Worm (Caenorhabditis elegans) whole organism, L4 larva: Measurements from ENCODE around the gene sqt-1.

ENCODE experiments used
- F10B5.3 ChIP-seq: sonication (generic microtip); optimal IDR thresholded peaks from 2 replicates; lab custom pipeline; 2016; ENCODE audit warnings: mild to moderate bottlenecking, missing genetic modification characterization, missing compliant biosample characterization
- F26F4.8 ChIP-seq: fragments of 200-800 bp; sonication (Bioruptor generic); conservative IDR thresholded peaks from 2 replicates; pipeline ENCODE4 v1.3.6; 2022; ENCODE audit warnings: missing genetic modification characterization, missing compliant biosample characterization
- F44E2.7 ChIP-seq: fragments of 200-800 bp; sonication (Bioruptor generic); IDR thresholded peaks from 2 replicates; pipeline ENCODE4 v2.1.2; 2022; ENCODE audit warnings: missing genetic modification characterization, missing compliant biosample characterization
- R02D3.7 ChIP-seq: fragments of 150-350 bp; sonication (generic microtip); optimal IDR thresholded peaks from 3 replicates; lab custom pipeline; 2014; ENCODE audit warnings: missing biosample characterization, missing genetic modification characterization
- T26A8.4 ChIP-seq: fragments of 200-800 bp; sonication (Bioruptor generic); IDR thresholded peaks from 2 replicates; pipeline ENCODE4 v1.3.6; 2022; ENCODE audit warnings: missing genetic modification characterization, missing compliant biosample characterization
- aha-1 ChIP-seq: fragments of 150-350 bp; peaks from one replicate; lab custom pipeline; 2014; ENCODE audit warnings: missing biosample characterization, missing genetic modification characterization
- aly-2 ChIP-seq: sonication (generic microtip); optimal IDR thresholded peaks from 2 replicates; lab custom pipeline; 2018; ENCODE audit warnings: missing biosample characterization, missing genetic modification characterization
- ama-1 ChIP-seq: fragments of 150-350 bp; optimal IDR thresholded peaks from 2 replicates; lab custom pipeline; 2014; ENCODE audit warnings: inconsistent platforms, mixed read lengths
- ceh-62 ChIP-seq: sonication (generic microtip); optimal IDR thresholded peaks from 2 replicates; lab custom pipeline; 2017; ENCODE audit warnings: missing biosample characterization, missing genetic modification characterization
- ces-1 ChIP-seq: fragments of 150-350 bp; sonication (generic microtip); optimal IDR thresholded peaks from 4 replicates; lab custom pipeline; 2014; ENCODE audit warnings: missing biosample characterization, missing genetic modification reagents, missing genetic modification characterization
- daf-8 ChIP-seq: fragments of 200-800 bp; sonication (Bioruptor generic); IDR thresholded peaks from 2 replicates; pipeline ENCODE4 v1.3.6; 2022; ENCODE audit warnings: missing genetic modification characterization, missing compliant biosample characterization
- dmd-9 ChIP-seq: fragments of 200-800 bp; sonication (Bioruptor generic); IDR thresholded peaks from 2 replicates; pipeline ENCODE4 v1.3.6; 2022; ENCODE audit warnings: missing genetic modification reagents, missing genetic modification characterization, missing compliant biosample characterization
- duxl-1 ChIP-seq: sonication (generic microtip); optimal IDR thresholded peaks from 2 replicates; lab custom pipeline; 2016; ENCODE audit warnings: mild to moderate bottlenecking, missing genetic modification characterization, moderate library complexity, missing compliant biosample characterization; ENCODE audit not compliant: poor library complexity
- dve-1 ChIP-seq: sonication (generic microtip); optimal IDR thresholded peaks from 2 replicates; lab custom pipeline; 2017; ENCODE audit warnings: antibody characterized with exemption, mild to moderate bottlenecking, missing genetic modification characterization, missing compliant biosample characterization; ENCODE audit not compliant: insufficient read depth
- egl-43 ChIP-seq: fragments of 200-800 bp; sonication (Bioruptor generic); IDR thresholded peaks from 2 replicates; pipeline ENCODE4 v1.3.6; 2022; ENCODE audit warnings: missing genetic modification reagents, missing genetic modification characterization, missing compliant biosample characterization
- fkh-10 ChIP-seq: fragments of 150-350 bp; optimal IDR thresholded peaks from 2 replicates; lab custom pipeline; 2014; ENCODE audit warnings: missing biosample characterization, missing genetic modification reagents, missing genetic modification characterization
- hlh-30 ChIP-seq: sonication (generic microtip); optimal IDR thresholded peaks from 2 replicates; lab custom pipeline; 2017; ENCODE audit warnings: antibody characterized with exemption, mild to moderate bottlenecking, missing genetic modification characterization, missing compliant biosample characterization; ENCODE audit not compliant: insufficient read depth
- hmg-1.1 ChIP-seq: fragments of 200-800 bp; sonication (Bioruptor generic); IDR thresholded peaks from 2 replicates; pipeline ENCODE4 v1.3.6; 2022; ENCODE audit warnings: missing genetic modification reagents, missing genetic modification characterization, missing compliant biosample characterization
- jun-1 ChIP-seq: fragments of 150-350 bp; optimal IDR thresholded peaks from 2 replicates; lab custom pipeline; 2014; ENCODE audit warnings: missing biosample characterization, missing genetic modification reagents, missing genetic modification characterization
- lim-7 ChIP-seq: fragments of 200-800 bp; sonication (Bioruptor generic); IDR thresholded peaks from 2 replicates; pipeline ENCODE4 v1.3.6; 2022; ENCODE audit warnings: missing genetic modification characterization, missing compliant biosample characterization
- lin-13 ChIP-seq: fragments of 150-350 bp; optimal IDR thresholded peaks from 2 replicates; lab custom pipeline; 2014; ENCODE audit warnings: missing biosample characterization, missing genetic modification reagents, missing genetic modification characterization
- lin-15B ChIP-seq: fragments of 150-350 bp; sonication (generic microtip); optimal IDR thresholded peaks from 3 replicates; lab custom pipeline; 2014; ENCODE audit warnings: missing biosample characterization, missing genetic modification characterization
- lin-39 ChIP-seq: fragments of 150-350 bp; optimal IDR thresholded peaks from 2 replicates; lab custom pipeline; 2014; ENCODE audit warnings: missing biosample characterization, missing genetic modification reagents, missing genetic modification characterization
- lir-3 ChIP-seq: sonication (generic microtip); optimal IDR thresholded peaks from 2 replicates; lab custom pipeline; 2016; ENCODE audit warnings: mild to moderate bottlenecking, missing genetic modification characterization, missing compliant biosample characterization
- lsy-2 ChIP-seq, 2 experiments: fragments of 150-350 bp in 1 of 2; sonication (generic microtip) in 1 of 2; optimal IDR thresholded peaks; 2 replicates each; lab custom pipeline; 2014 to 2017; ENCODE audit warnings: missing biosample characterization in 2 of 2, missing genetic modification characterization in 2 of 2
- madf-5 ChIP-seq, 2 experiments: fragments of 200-800 bp; sonication (Bioruptor generic); IDR thresholded peaks; 2 replicates each; pipeline ENCODE4 v1.3.6; 2022; ENCODE audit warnings: missing compliant biosample characterization in 2 of 2, missing genetic modification characterization in 2 of 2
- mep-1 ChIP-seq: fragments of 150-350 bp; sonication (generic microtip); optimal IDR thresholded peaks from 3 replicates; lab custom pipeline; 2014; ENCODE audit warnings: missing biosample characterization, missing genetic modification characterization
- mes-2 ChIP-seq: sonication (generic microtip); optimal IDR thresholded peaks from 2 replicates; lab custom pipeline; 2016; ENCODE audit warnings: missing genotype, mild to moderate bottlenecking, missing genetic modification characterization, missing compliant biosample characterization; ENCODE audit not compliant: poor library complexity, severe bottlenecking
- mxl-3 ChIP-seq: fragments of 200-800 bp; sonication (Bioruptor generic); optimal IDR thresholded peaks from 2 replicates; lab custom pipeline; 2018; ENCODE audit warnings: mild to moderate bottlenecking, missing genetic modification characterization, missing compliant biosample characterization
- nhr-102 ChIP-seq: sonication (generic microtip); optimal IDR thresholded peaks from 2 replicates; lab custom pipeline; 2016; ENCODE audit warnings: mild to moderate bottlenecking, missing genetic modification characterization, moderate library complexity, missing compliant biosample characterization
- nhr-11 ChIP-seq: fragments of 150-350 bp; optimal IDR thresholded peaks from 2 replicates; lab custom pipeline; 2014; ENCODE audit warnings: missing biosample characterization, missing genetic modification characterization
- nhr-111 ChIP-seq: fragments of 200-800 bp; sonication (Bioruptor generic); optimal IDR thresholded peaks from 2 replicates; lab custom pipeline; 2018; ENCODE audit warnings: mild to moderate bottlenecking, missing genetic modification characterization, missing compliant biosample characterization
- nhr-237 ChIP-seq: sonication (generic microtip); optimal IDR thresholded peaks from 2 replicates; lab custom pipeline; 2017; ENCODE audit warnings: missing biosample characterization, missing genetic modification characterization
- nhr-76 ChIP-seq: fragments of 150-350 bp; optimal IDR thresholded peaks from 2 replicates; lab custom pipeline; 2014; ENCODE audit warnings: missing biosample characterization, missing genetic modification characterization
- pha-4 ChIP-seq, 2 experiments: fragments of 150-350 bp in 1 of 2; fragments of 200-800 bp in 1 of 2; sonication (Bioruptor generic) in 1 of 2; IDR thresholded peaks in 1 of 2; optimal IDR thresholded peaks in 1 of 2; 2 replicates each; pipeline versions ENCODE4 v1.3.6 to Lab custom; 2014 to 2022; ENCODE audit warnings: missing genetic modification characterization in 2 of 2, missing genetic modification reagents in 2 of 2, missing biosample characterization in 1 of 2, missing compliant biosample characterization in 1 of 2
- php-3 ChIP-seq: fragments of 200-800 bp; sonication (Bioruptor generic); IDR thresholded peaks from 2 replicates; pipeline ENCODE4 v1.3.6; 2022; ENCODE audit warnings: missing genetic modification reagents, missing genetic modification characterization, missing compliant biosample characterization
- pqm-1 ChIP-seq: sonication (generic microtip); optimal IDR thresholded peaks from 2 replicates; lab custom pipeline; 2017; ENCODE audit warnings: missing biosample characterization, missing genetic modification characterization
- snpc-1.2 ChIP-seq: fragments of 200-800 bp; sonication (Bioruptor generic); IDR thresholded peaks from 2 replicates; pipeline ENCODE4 v1.3.6; 2022; ENCODE audit warnings: missing genetic modification reagents, missing genetic modification characterization, missing compliant biosample characterization
- snpc-4 ChIP-seq: fragments of 150-350 bp; optimal IDR thresholded peaks from 2 replicates; lab custom pipeline; 2014; ENCODE audit warnings: missing biosample characterization, missing genetic modification characterization
- spr-1 ChIP-seq: sonication (generic microtip); optimal IDR thresholded peaks from 2 replicates; lab custom pipeline; 2016; ENCODE audit warnings: mild to moderate bottlenecking, missing genetic modification characterization, missing compliant biosample characterization
- spr-3 ChIP-seq: fragments of 200-800 bp; sonication (Bioruptor generic); optimal IDR thresholded peaks from 2 replicates; lab custom pipeline; 2018; ENCODE audit warnings: mild to moderate bottlenecking, missing genetic modification characterization, missing compliant biosample characterization
- tag-97 ChIP-seq: fragments of 200-800 bp; sonication (Bioruptor generic); IDR thresholded peaks from 2 replicates; pipeline ENCODE4 v1.3.6; 2022; ENCODE audit warnings: missing genetic modification characterization, missing compliant biosample characterization
- unc-130 ChIP-seq: sonication (generic microtip); optimal IDR thresholded peaks from 2 replicates; lab custom pipeline; 2016; ENCODE audit warnings: missing genetic modification reagents, missing genetic modification characterization, missing compliant biosample characterization
- unc-62 ChIP-seq, 3 experiments: fragments of 150-350 bp in 1 of 3; sonication (generic microtip); optimal IDR thresholded peaks in 2 of 3; peaks in 1 of 3; 1 replicate in 1 of 3; 2 replicates in 2 of 3; lab custom pipeline; 2014 to 2017; ENCODE audit warnings: missing biosample characterization in 3 of 3, missing genetic modification characterization in 3 of 3, missing genetic modification reagents in 3 of 3, missing genotype in 1 of 3
- vab-7 ChIP-seq: fragments of 200-800 bp; sonication (Bioruptor generic); IDR thresholded peaks from 2 replicates; pipeline ENCODE4 v1.3.6; 2022; ENCODE audit warnings: missing genetic modification reagents, missing genetic modification characterization, missing compliant biosample characterization
- zip-2 ChIP-seq: fragments of 150-350 bp; optimal IDR thresholded peaks from 2 replicates; lab custom pipeline; 2014; ENCODE audit warnings: missing biosample characterization, missing genetic modification characterization
- ztf-11 ChIP-seq: fragments of 150-350 bp; optimal IDR thresholded peaks from 2 replicates; lab custom pipeline; 2014; ENCODE audit warnings: missing biosample characterization, missing genetic modification characterization

sqt-1 gene

DNA sequence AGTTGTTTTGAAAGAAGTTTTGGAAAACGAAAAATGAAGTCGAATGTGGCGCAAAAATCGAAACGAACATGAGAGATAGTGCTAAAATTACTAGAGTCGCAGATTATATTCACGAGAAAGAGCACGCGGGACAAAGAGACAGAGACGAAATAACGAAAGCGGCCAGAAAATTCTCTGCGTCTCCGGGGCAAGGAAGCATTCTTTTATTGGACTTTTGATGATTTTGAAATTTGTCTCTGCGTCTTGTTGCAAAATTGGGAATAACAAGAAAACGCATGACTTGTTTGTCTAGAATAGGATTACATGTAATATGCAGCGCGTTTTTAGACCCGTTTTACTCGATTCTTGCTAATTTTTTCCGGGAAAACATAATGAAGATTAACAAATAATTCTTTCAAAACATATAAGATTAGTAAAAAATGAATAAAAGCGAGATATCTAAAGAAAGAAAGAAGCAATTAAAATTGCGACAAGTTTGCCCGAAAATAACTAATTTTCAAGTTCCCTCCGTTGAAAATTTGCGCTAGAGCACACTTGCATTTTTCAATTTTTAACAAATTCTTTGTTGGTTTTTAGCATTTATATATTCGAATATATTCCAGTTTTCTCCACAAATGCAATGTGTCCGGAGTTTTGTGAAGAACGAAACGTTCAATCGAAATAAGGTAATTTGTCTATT, 10.4 kb upstream of the sqt-1 start, which contains the start of the genes B0491.6 and pigm-1 (continued):
- TF ChIP-seq lin-13 (GFP tag; lab: Kevin White, UChicago): no peak
- TF ChIP-seq nhr-111 (GFP tag; lab: Kevin White, UChicago): no peak
- no peak for TF ChIP-seq php-3 (GFP tag; lab: Robert Waterston, UW)
- TF ChIP-seq snpc-1.2 (GFP tag; lab: Robert Waterston, UW): no peak

DNA sequence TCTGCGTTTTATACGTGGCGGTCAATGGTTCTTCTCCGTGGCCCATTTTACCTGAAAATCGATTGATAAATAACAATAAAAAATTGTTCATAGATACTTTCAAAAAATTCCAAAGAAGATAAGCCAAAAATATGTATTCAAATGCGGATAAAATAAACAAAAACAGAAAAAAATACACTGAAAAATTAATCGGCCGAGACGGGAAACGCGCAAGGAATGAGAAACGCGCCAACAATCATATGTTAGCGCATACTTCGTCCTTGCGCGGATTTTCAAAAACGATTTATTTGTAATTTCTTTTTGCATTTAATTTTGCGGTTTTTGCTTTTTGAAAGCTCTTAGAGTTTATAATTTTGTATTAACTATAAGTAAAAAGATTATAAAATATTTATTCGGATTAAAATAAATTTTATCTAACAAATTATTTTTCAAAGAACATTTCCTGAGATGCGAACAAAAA, 8.0 kb upstream of the sqt-1 start, which contains the start of gene nduf-11:
TSS of gene nduf-11 (minus strand) at position 51 of the 460 bp plus-strand sequence.
- TF ChIP-seq spr-1 (tag; lab: Kevin White, UChicago) (peak; percentile 56), pha-4 (GFP tag; IDR thresholded peaks at IDR 0.05; lab: Robert Waterston, UW) (peak; percentile 77; the same call in 1 of the 2 replicates), pha-4 (tag; optimal IDR thresholded peaks at IDR 0.05; lab: Kevin White, UChicago) (peak; percentile 64), lin-39 (no peak), dve-1 (tag; lab: Kevin White, UChicago) (peak; percentile 84), ceh-62 (no peak), R02D3.7 (no peak), F26F4.8 (GFP tag; lab: Robert Waterston, UW) (no peak), duxl-1 (tag; lab: Kevin White, UChicago) (peak; percentile 55), ama-1 (lab: Kevin White, UChicago) (peak; percentile 18), snpc-4 (tag; lab: Kevin White, UChicago) (no peak), spr-3 (GFP tag; lab: Kevin White, UChicago) (peak; percentile 27), pqm-1 (tag; lab: Kevin White, UChicago) (no peak), aha-1 (tag; lab: Kevin White, UChicago) (peak; percentile 96), aly-2 (tag; lab: Kevin White, UChicago) (no peak), unc-62 (GFP tag; optimal IDR thresholded peaks at IDR 0.05 in 1 of 2; lab: Kevin White, UChicago) (peak in 1 of 2 experiments; percentile 89), unc-62 (tag; optimal IDR thresholded peaks at IDR 0.05; lab: Kevin White, UChicago) (no peak), mep-1 (tag; lab: Kevin White, UChicago) (peak; percentile 89), lim-7 (no peak), lin-15B (no peak), F44E2.7 (GFP tag; lab: Robert Waterston, UW) (no peak), T26A8.4 (GFP tag; lab: Robert Waterston, UW) (peak; percentile 80), daf-8 (GFP tag; lab: Robert Waterston, UW) (no peak), zip-2 (tag; lab: Kevin White, UChicago) (peak; percentile 47), jun-1 (tag; lab: Kevin White, UChicago) (no peak), tag-97 (GFP tag; lab: Robert Waterston, UW) (no peak), mes-2 (tag; lab: Kevin White, UChicago) (peak; percentile 86), F10B5.3 (peak; percentile 49), ztf-11 (no peak), nhr-237 (tag; lab: Kevin White, UChicago) (no peak), nhr-76 (tag; lab: Kevin White, UChicago) (no peak), hlh-30 (tag; lab: Kevin White, UChicago) (peak; percentile 85), madf-5 (GFP tag; IDR thresholded peaks at IDR 0.05; lab: Robert Waterston, UW) (no peak), dmd-9 (GFP tag; lab: Robert Waterston, UW) (no peak), egl-43 (0 out of 2 replicates have a peak, but pooled peaks have one; percentile 3), nhr-102 (tag; lab: Kevin White, UChicago) (peak; percentile 89), lir-3 (tag; lab: Kevin White, UChicago) (no peak), lin-13 (GFP tag; lab: Kevin White, UChicago) (peak; percentile 53), nhr-11 (tag; lab: Kevin White, UChicago) (peak; percentile 53), mxl-3 (GFP tag; lab: Kevin White, UChicago) (no peak), vab-7 (GFP tag; lab: Robert Waterston, UW) (no peak), hmg-1.1 (GFP tag; lab: Robert Waterston, UW) (peak; percentile 61), unc-130 (GFP tag; lab: Kevin White, UChicago) (peak; percentile 28), ces-1 (GFP tag; lab: Kevin White, UChicago) (no peak), fkh-10 (GFP tag; lab: Kevin White, UChicago) (peak; percentile 29), lsy-2 (tag; optimal IDR thresholded peaks at IDR 0.05; lab: Kevin White, UChicago) (peak; percentile 6 to 92)
